Fruit fly (Drosophila melanogaster) whole organism, embryonic: ENCODE results near the gene Tasp1.
A peak's percentile ranks its signal among the peaks of the same experiment; 100 is the strongest.

Source experiments
- ATbp ChIP-seq: fragments of 200-800 bp; sonication (Bioruptor generic); optimal IDR thresholded peaks from 2 replicates; lab custom pipeline; 2017; ENCODE audit warnings: missing biosample characterization, mild to moderate bottlenecking, missing genetic modification characterization, missing genetic modification reagents
- Blimp-1 ChIP-seq: fragments of 200-800 bp; sonication (Bioruptor generic); optimal IDR thresholded peaks from 3 replicates; lab custom pipeline; 2018; ENCODE audit warnings: missing biosample characterization, missing genetic modification characterization, mild to moderate bottlenecking, moderate library complexity, missing genetic modification reagents
- C15 ChIP-seq: fragments of 200-800 bp; sonication (Bioruptor generic); IDR thresholded peaks from 3 replicates; pipeline ENCODE4 v1.3.6; 2022; ENCODE audit warnings: missing biosample characterization, missing genetic modification characterization
- CG10462 ChIP-seq: fragments of 200-800 bp; sonication (Bioruptor generic); optimal IDR thresholded peaks from 2 replicates; lab custom pipeline; 2016; ENCODE audit warnings: missing biosample characterization, missing genetic modification characterization
- CG12071 ChIP-seq: fragments of 200-800 bp; sonication (Bioruptor generic); optimal IDR thresholded peaks from 3 replicates; lab custom pipeline; 2018; ENCODE audit warnings: missing biosample characterization, mild to moderate bottlenecking, missing genetic modification characterization
- CG12659 ChIP-seq: fragments of 200-800 bp; sonication (Bioruptor generic); optimal IDR thresholded peaks from 3 replicates; lab custom pipeline; 2017; ENCODE audit warnings: mild to moderate bottlenecking, missing biosample characterization, missing genetic modification reagents, missing genetic modification characterization
- CG15073 ChIP-seq: fragments of 200-800 bp; sonication (Bioruptor generic); optimal IDR thresholded peaks from 2 replicates; lab custom pipeline; 2016; ENCODE audit warnings: missing biosample characterization, missing genetic modification characterization
- CG15269 ChIP-seq: fragments of 200-800 bp; sonication (Bioruptor generic); optimal IDR thresholded peaks from 2 replicates; lab custom pipeline; 2018; ENCODE audit warnings: missing biosample characterization, mild to moderate bottlenecking, missing genetic modification characterization, moderate library complexity
- CG17385 ChIP-seq: fragments of 200-800 bp; sonication (Bioruptor generic); optimal IDR thresholded peaks from 3 replicates; lab custom pipeline; 2018; ENCODE audit warnings: missing biosample characterization, mild to moderate bottlenecking, missing genetic modification characterization
- CG32532 ChIP-seq: fragments of 200-800 bp; sonication (Bioruptor generic); IDR thresholded peaks from 2 replicates; pipeline ENCODE4 v1.3.6; 2022; ENCODE audit warnings: missing biosample characterization, missing genetic modification characterization
- CG3281 ChIP-seq: fragments of 200-800 bp; sonication (Bioruptor generic); optimal IDR thresholded peaks from 3 replicates; lab custom pipeline; 2017; ENCODE audit warnings: missing biosample characterization, mild to moderate bottlenecking, missing genetic modification characterization
- CG4328 ChIP-seq: fragments of 200-800 bp; sonication (Bioruptor generic); optimal IDR thresholded peaks from 3 replicates; lab custom pipeline; 2017; ENCODE audit warnings: missing biosample characterization, missing genetic modification reagents, missing genetic modification characterization
- CG4617 ChIP-seq: fragments of 200-800 bp; sonication (Bioruptor generic); optimal IDR thresholded peaks from 3 replicates; lab custom pipeline; 2016; ENCODE audit warnings: missing biosample characterization, missing genetic modification characterization, borderline replicate concordance
- CG4820 ChIP-seq: fragments of 200-800 bp; sonication (Bioruptor generic); optimal IDR thresholded peaks from 3 replicates; lab custom pipeline; 2016; ENCODE audit warnings: missing biosample characterization, missing genetic modification characterization
- CG4854 ChIP-seq: fragments of 200-800 bp; sonication (Bioruptor generic); optimal IDR thresholded peaks from 2 replicates; lab custom pipeline; 2016; ENCODE audit warnings: missing biosample characterization, missing genetic modification characterization, inconsistent platforms
- CG6254 ChIP-seq: fragments of 200-800 bp; sonication (Bioruptor generic); optimal IDR thresholded peaks from 3 replicates; lab custom pipeline; 2017; ENCODE audit warnings: mild to moderate bottlenecking, missing biosample characterization, missing genetic modification reagents, missing genetic modification characterization
- CG6683 ChIP-seq: fragments of 200-800 bp; sonication (Bioruptor generic); optimal IDR thresholded peaks from 2 replicates; lab custom pipeline; 2017; ENCODE audit warnings: missing biosample characterization, mild to moderate bottlenecking, missing genetic modification characterization, missing genetic modification reagents
- CG8478 ChIP-seq: fragments of >200 bp; optimal IDR thresholded peaks from 2 replicates; lab custom pipeline; 2018
- CkIIα-i1 ChIP-seq: fragments of 200-800 bp; sonication (Bioruptor generic); IDR thresholded peaks from 2 replicates; pipeline ENCODE4 v1.3.6; 2022; ENCODE audit warnings: missing biosample characterization, missing genetic modification characterization
- CrebB ChIP-seq: fragments of 200-800 bp; sonication (Bioruptor generic); optimal IDR thresholded peaks from 3 replicates; lab custom pipeline; 2018; ENCODE audit warnings: missing biosample characterization, mild to moderate bottlenecking, missing genetic modification characterization
- Doc3 ChIP-seq: fragments of 200-800 bp; sonication (Bioruptor generic); IDR thresholded peaks from 3 replicates; pipeline ENCODE4 v1.3.6; 2022; ENCODE audit warnings: missing biosample characterization, missing genetic modification characterization; ENCODE audit not compliant: partially characterized antibody
- Fer1 ChIP-seq: fragments of 200-800 bp; sonication (Bioruptor generic); optimal IDR thresholded peaks from 2 replicates; lab custom pipeline; 2017; ENCODE audit warnings: missing biosample characterization, mild to moderate bottlenecking, missing genetic modification characterization
- Fer3 ChIP-seq: fragments of 200-800 bp; sonication (Bioruptor generic); optimal IDR thresholded peaks from 2 replicates; lab custom pipeline; 2018; ENCODE audit warnings: missing biosample characterization, mild to moderate bottlenecking, missing genetic modification characterization, moderate library complexity
- H15 ChIP-seq: fragments of 200-800 bp; sonication (Bioruptor generic); IDR thresholded peaks from 3 replicates; pipeline ENCODE4 v1.3.6; 2022; ENCODE audit warnings: missing biosample characterization, missing genetic modification characterization
- HLH3B ChIP-seq: fragments of 200-800 bp; sonication (Bioruptor generic); IDR thresholded peaks from 2 replicates; pipeline ENCODE4 v1.3.6; 2022; ENCODE audit warnings: missing biosample characterization, missing genetic modification characterization
- HmgD ChIP-seq: fragments of 200-800 bp; sonication (Bioruptor generic); optimal IDR thresholded peaks from 3 replicates; lab custom pipeline; 2016; ENCODE audit warnings: missing biosample characterization, missing genetic modification characterization
- Lim3 ChIP-seq: fragments of 200-800 bp; sonication (Bioruptor generic); IDR thresholded peaks from 2 replicates; pipeline ENCODE4 v1.3.6; 2022; ENCODE audit warnings: missing biosample characterization, missing genetic modification characterization
- Med ChIP-seq: fragments of 200-800 bp; sonication (Bioruptor generic); peaks from one replicate; lab custom pipeline; 2016; ENCODE audit warnings: missing biosample characterization, missing genetic modification characterization, mild to moderate bottlenecking, inconsistent platforms, moderate library complexity
- Nf-YA ChIP-seq: fragments of 200-800 bp; sonication (Bioruptor generic); IDR thresholded peaks from 2 replicates; pipeline ENCODE4 v1.3.6; 2022; ENCODE audit warnings: missing biosample characterization, missing genetic modification characterization
- Six4 ChIP-seq: fragments of 200-800 bp; sonication (Bioruptor generic); optimal IDR thresholded peaks from 2 replicates; lab custom pipeline; 2016; ENCODE audit warnings: missing biosample characterization, missing genetic modification characterization
- Tbp ChIP-seq: fragments of >200 bp; optimal IDR thresholded peaks from 2 replicates; lab custom pipeline; 2018; ENCODE audit warnings: missing biosample characterization, missing genetic modification characterization
- Xbp1 ChIP-seq: fragments of 200-800 bp; sonication (Bioruptor generic); optimal IDR thresholded peaks from 3 replicates; lab custom pipeline; 2016; ENCODE audit warnings: missing biosample characterization, mild to moderate bottlenecking, missing genetic modification characterization
- bigmax ChIP-seq: fragments of 200-800 bp; sonication (Bioruptor generic); optimal IDR thresholded peaks from 2 replicates; lab custom pipeline; 2018; ENCODE audit warnings: missing biosample characterization, mild to moderate bottlenecking, missing genetic modification characterization
- cwo ChIP-seq: fragments of 200-800 bp; sonication (Bioruptor generic); optimal IDR thresholded peaks from 3 replicates; lab custom pipeline; 2017; ENCODE audit warnings: missing biosample characterization, missing genetic modification characterization, mild to moderate bottlenecking, moderate library complexity, missing genetic modification reagents
- dm ChIP-seq: fragments of 200-800 bp; sonication (Bioruptor generic); optimal IDR thresholded peaks from 3 replicates; lab custom pipeline; 2016; ENCODE audit warnings: missing biosample characterization, missing genetic modification characterization
- gfzf ChIP-seq: fragments of 200-800 bp; sonication (Bioruptor generic); optimal IDR thresholded peaks from 2 replicates; lab custom pipeline; 2016; ENCODE audit warnings: missing biosample characterization, mild to moderate bottlenecking, missing genetic modification characterization, moderate library complexity
- grau ChIP-seq: fragments of 200-800 bp; optimal IDR thresholded peaks from 3 replicates; lab custom pipeline; 2019; ENCODE audit warnings: missing biosample characterization, mild to moderate bottlenecking, missing genetic modification characterization, moderate library complexity
- gro ChIP-seq: fragments of 200-800 bp; sonication (Bioruptor generic); optimal IDR thresholded peaks from 2 replicates; lab custom pipeline; 2016; ENCODE audit warnings: missing biosample characterization, missing genetic modification characterization
- ham ChIP-seq: fragments of 200-800 bp; sonication (Bioruptor generic); IDR thresholded peaks from 2 replicates; pipeline ENCODE4 v1.3.6; 2022; ENCODE audit warnings: missing biosample characterization, missing genetic modification characterization
- jumu ChIP-seq: fragments of 200-800 bp; sonication (Bioruptor generic); optimal IDR thresholded peaks from 3 replicates; lab custom pipeline; 2016; ENCODE audit warnings: missing biosample characterization, missing genetic modification characterization
- lola ChIP-seq, 3 experiments: fragments of >200 bp in 2 of 3; fragments of 200-800 bp in 1 of 3; sonication (Bioruptor generic) in 1 of 3; optimal IDR thresholded peaks; 2 replicates each; lab custom pipeline; 2017 to 2019; ENCODE audit warnings: missing biosample characterization in 3 of 3, missing genetic modification characterization in 3 of 3, mild to moderate bottlenecking in 1 of 3, moderate library complexity in 1 of 3
- peb ChIP-seq: fragments of 200-800 bp; sonication (Bioruptor generic); IDR thresholded peaks from 2 replicates; pipeline ENCODE4 v1.3.6; 2022; ENCODE audit warnings: missing biosample characterization, missing genetic modification characterization
- sd ChIP-seq: fragments of 200-800 bp; sonication (Bioruptor generic); optimal IDR thresholded peaks from 3 replicates; lab custom pipeline; 2018; ENCODE audit warnings: missing biosample characterization, mild to moderate bottlenecking, missing genetic modification characterization, moderate library complexity
- sqz ChIP-seq: fragments of 200-800 bp; sonication (Bioruptor generic); optimal IDR thresholded peaks from 3 replicates; lab custom pipeline; 2018; ENCODE audit warnings: missing biosample characterization, mild to moderate bottlenecking, missing genetic modification characterization
- toy ChIP-seq: fragments of 200-800 bp; sonication (Bioruptor generic); IDR thresholded peaks from 2 replicates; pipeline ENCODE4 v1.3.6; 2022; ENCODE audit warnings: missing biosample characterization, missing genetic modification characterization
- vfl ChIP-seq: fragments of 200-800 bp; sonication (Bioruptor generic); optimal IDR thresholded peaks from 2 replicates; lab custom pipeline; 2016; ENCODE audit warnings: missing biosample characterization, missing genetic modification characterization
- wek ChIP-seq: fragments of 200-800 bp; sonication (Bioruptor generic); optimal IDR thresholded peaks from 3 replicates; lab custom pipeline; 2018; ENCODE audit warnings: missing biosample characterization, mild to moderate bottlenecking, missing genetic modification characterization, moderate library complexity

Tasp1 gene

dm6 chr3L:16049955-16050886, 37.1 kb downstream of the Tasp1 start (continued):
- no peak for TF ChIP-seq Doc3 (GFP tag; lab: Robert Waterston, UW)
- TF ChIP-seq Med (GFP tag; lab: Kevin White, UChicago), result peak; percentile 49
- TF ChIP-seq gro (GFP tag; lab: Kevin White, UChicago), result no peak
- TF ChIP-seq C15, result no peak
- no peak for TF ChIP-seq Tbp (GFP tag; lab: Kevin White, UChicago)
- TF ChIP-seq CG17385 (GFP tag; lab: Kevin White, UChicago), result peak; percentile 34
- no peak for TF ChIP-seq CG4820 (GFP tag; lab: Kevin White, UChicago)
- no peak for TF ChIP-seq HLH3B (GFP tag; lab: Robert Waterston, UW)
- TF ChIP-seq toy (GFP tag; lab: Robert Waterston, UW), result no peak
- TF ChIP-seq CrebB (tag; lab: Kevin White, UChicago), result peak; percentile 82
- TF ChIP-seq sd (tag; lab: Kevin White, UChicago), result peak; percentile 90
- peak in 1 of 3 experiments; percentile 12 for TF ChIP-seq lola (GFP tag; optimal IDR thresholded peaks at IDR 0.05; lab: Kevin White, UChicago)
- peak; percentile 63; the same call in 1 of the 2 replicates for TF ChIP-seq Lim3 (GFP tag; lab: Robert Waterston, UW)
- peak; percentile 47 for TF ChIP-seq ATbp (GFP tag; lab: Kevin White, UChicago)
- TF ChIP-seq HmgD (GFP tag; lab: Kevin White, UChicago), result no peak
- no peak for TF ChIP-seq CG10462
- peak; percentile 85 for TF ChIP-seq sqz (GFP tag; lab: Kevin White, UChicago)
- TF ChIP-seq CG6254, result peak; percentile 19
- no peak for TF ChIP-seq Blimp-1
- TF ChIP-seq CG3281 (GFP tag; lab: Kevin White, UChicago), result peak; percentile 61
- TF ChIP-seq CG4854, result no peak
- TF ChIP-seq CG15269 (tag; lab: Kevin White, UChicago), result peak; percentile 9
- TF ChIP-seq grau (tag; lab: Kevin White, UChicago), result peak; percentile 9
- no peak for TF ChIP-seq peb (GFP tag; lab: Robert Waterston, UW)
- no peak for TF ChIP-seq CkIIα-i1 (GFP tag; lab: Robert Waterston, UW)
- TF ChIP-seq CG15073 (GFP tag; lab: Kevin White, UChicago), result no peak
- TF ChIP-seq Fer3 (tag; lab: Kevin White, UChicago), result peak; percentile 51
- TF ChIP-seq Xbp1 (GFP tag; lab: Kevin White, UChicago), result no peak
- peak; percentile 40 for TF ChIP-seq CG12659 (GFP tag; lab: Kevin White, UChicago)
- no peak for TF ChIP-seq dm
- TF ChIP-seq ham (GFP tag; lab: Robert Waterston, UW), result no peak
- TF ChIP-seq H15 (GFP tag; lab: Robert Waterston, UW), result no peak
- no peak for TF ChIP-seq gfzf (GFP tag; lab: Kevin White, UChicago)
- TF ChIP-seq CG6683 (GFP tag; lab: Kevin White, UChicago), result no peak
- TF ChIP-seq Nf-YA (GFP tag; lab: Robert Waterston, UW), result no peak
- peak; percentile 66 for TF ChIP-seq CG4328 (GFP tag; lab: Kevin White, UChicago)
- peak; percentile 30 for TF ChIP-seq vfl
- TF ChIP-seq Fer1, result peak; percentile 62
- no peak for TF ChIP-seq Six4 (GFP tag; lab: Kevin White, UChicago)
- no peak for TF ChIP-seq CG8478
- TF ChIP-seq jumu (GFP tag; lab: Kevin White, UChicago), result no peak
- TF ChIP-seq CG12071 (GFP tag; lab: Kevin White, UChicago), result peak; percentile 66
- TF ChIP-seq bigmax (GFP tag; lab: Kevin White, UChicago), result no peak
- TF ChIP-seq wek (GFP tag; lab: Kevin White, UChicago), result peak; percentile 43
- TF ChIP-seq CG32532 (GFP tag; lab: Robert Waterston, UW), result no peak
- TF ChIP-seq CG4617 (GFP tag; lab: Kevin White, UChicago), result no peak
- peak; percentile 28 for TF ChIP-seq cwo
